Worm (Caenorhabditis elegans): Measurements from ENCODE around the gene C25F6.1.

DNA sequence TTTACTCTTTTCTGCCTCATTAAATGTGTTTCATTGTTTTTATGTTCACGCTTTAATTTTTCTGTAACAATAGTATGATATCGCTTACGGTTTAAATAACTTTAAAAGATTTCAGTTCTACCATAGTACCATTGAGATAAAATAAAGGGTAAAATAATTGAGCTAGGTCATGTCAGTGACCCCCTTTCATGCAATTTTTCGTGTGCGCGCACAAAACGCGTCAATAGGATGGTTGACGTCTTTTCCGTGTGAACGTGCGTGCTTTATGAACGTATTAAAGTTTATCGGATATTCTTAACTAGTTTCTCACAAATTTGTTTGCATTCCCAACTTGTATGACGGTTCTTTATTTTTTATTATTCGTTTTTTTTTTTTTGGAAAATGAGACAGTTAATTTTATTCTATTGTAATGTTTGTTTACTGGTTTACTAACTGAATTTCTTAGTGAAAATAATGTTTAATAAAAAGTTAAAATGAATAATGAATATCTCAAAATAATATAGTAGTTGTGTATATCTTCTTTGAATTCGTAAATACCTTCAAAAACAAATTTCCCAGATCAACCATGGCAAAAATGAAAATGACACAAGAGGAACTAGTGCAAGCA lies at the start of gene C25F6.1:
- TF ChIP-seq nhr-77 (tag; optimal IDR thresholded peaks at IDR 0.05) (no peak), egl-5 (tag; optimal IDR thresholded peaks at IDR 0.05) (no peak), ceh-16 (tag; optimal IDR thresholded peaks at IDR 0.05) (no peak), ama-1 (optimal IDR thresholded peaks at IDR 0.05) (no peak), pqm-1 (tag; optimal IDR thresholded peaks at IDR 0.05) (no peak), aly-2 (tag; optimal IDR thresholded peaks at IDR 0.05) (no peak), nhr-12 (tag; optimal IDR thresholded peaks at IDR 0.05) (no peak), fkh-2 (tag; optimal IDR thresholded peaks at IDR 0.05) (no peak)

Measured in whole organism, L3 larva.